Worm (Caenorhabditis elegans) whole organism, L4 larva: ENCODE measurements around the gene dis-3.

Experiments
- D1046.2 ChIP-seq: fragments of 200-800 bp; sonication (Bioruptor generic); IDR thresholded peaks from 2 replicates; pipeline ENCODE4 v1.3.6; 2022; ENCODE audit warnings: missing genetic modification characterization, missing compliant biosample characterization
- F10B5.3 ChIP-seq: sonication (generic microtip); optimal IDR thresholded peaks from 2 replicates; lab custom pipeline; 2016; ENCODE audit warnings: mild to moderate bottlenecking, missing genetic modification characterization, missing compliant biosample characterization
- F26F4.8 ChIP-seq: fragments of 200-800 bp; sonication (Bioruptor generic); conservative IDR thresholded peaks from 2 replicates; pipeline ENCODE4 v1.3.6; 2022; ENCODE audit warnings: missing genetic modification characterization, missing compliant biosample characterization
- F44E2.7 ChIP-seq: fragments of 200-800 bp; sonication (Bioruptor generic); IDR thresholded peaks from 2 replicates; pipeline ENCODE4 v2.1.2; 2022; ENCODE audit warnings: missing genetic modification characterization, missing compliant biosample characterization
- T26A8.4 ChIP-seq: fragments of 200-800 bp; sonication (Bioruptor generic); IDR thresholded peaks from 2 replicates; pipeline ENCODE4 v1.3.6; 2022; ENCODE audit warnings: missing genetic modification characterization, missing compliant biosample characterization
- Y48G9A.11 ChIP-seq: fragments of 200-800 bp; sonication (Bioruptor generic); IDR thresholded peaks from 2 replicates; pipeline ENCODE4 v1.3.6; 2022; ENCODE audit warnings: missing genetic modification reagents, missing genetic modification characterization, missing compliant biosample characterization
- Y75B8A.6 ChIP-seq: fragments of 200-800 bp; sonication (Bioruptor generic); IDR thresholded peaks from 2 replicates; pipeline ENCODE4 v1.3.6; 2022; ENCODE audit warnings: missing genetic modification reagents, missing genetic modification characterization, missing compliant biosample characterization
- cey-2 ChIP-seq: sonication (generic microtip); optimal IDR thresholded peaks from 3 replicates; lab custom pipeline; 2017; ENCODE audit warnings: missing genetic modification characterization, mild to moderate bottlenecking, missing compliant biosample characterization, antibody characterized with exemption, borderline replicate concordance; ENCODE audit not compliant: insufficient read depth
- ctbp-1 ChIP-seq: fragments of 200-800 bp; sonication (Bioruptor generic); IDR thresholded peaks from 2 replicates; pipeline ENCODE4 v1.3.6; 2022; ENCODE audit warnings: missing genetic modification reagents, missing genetic modification characterization, missing compliant biosample characterization
- dmd-8 ChIP-seq: fragments of 200-800 bp; sonication (Bioruptor generic); IDR thresholded peaks from 2 replicates; pipeline ENCODE4 v1.3.6; 2022; ENCODE audit warnings: missing genetic modification characterization, missing compliant biosample characterization
- dmd-9 ChIP-seq: fragments of 200-800 bp; sonication (Bioruptor generic); IDR thresholded peaks from 2 replicates; pipeline ENCODE4 v1.3.6; 2022; ENCODE audit warnings: missing genetic modification reagents, missing genetic modification characterization, missing compliant biosample characterization
- dpl-1 ChIP-seq: fragments of 150-350 bp; optimal IDR thresholded peaks from 2 replicates; lab custom pipeline; 2014; ENCODE audit warnings: missing biosample characterization, missing genetic modification reagents, missing genetic modification characterization
- fkh-10 ChIP-seq: fragments of 150-350 bp; optimal IDR thresholded peaks from 2 replicates; lab custom pipeline; 2014; ENCODE audit warnings: missing biosample characterization, missing genetic modification reagents, missing genetic modification characterization
- gei-8 ChIP-seq: fragments of 200-800 bp; sonication (Bioruptor generic); optimal IDR thresholded peaks from 2 replicates; lab custom pipeline; 2018; ENCODE audit warnings: mild to moderate bottlenecking, missing genetic modification characterization, missing compliant biosample characterization
- hif-1 ChIP-seq, 2 experiments: sonication (generic microtip); optimal IDR thresholded peaks; 2 replicates each; lab custom pipeline; 2016 to 2017; ENCODE audit warnings: missing compliant biosample characterization in 2 of 2, missing genetic modification characterization in 2 of 2, missing genetic modification reagents in 2 of 2, missing genotype in 2 of 2, mild to moderate bottlenecking in 1 of 2
- hlh-11 ChIP-seq: fragments of 200-800 bp; sonication (Bioruptor generic); optimal IDR thresholded peaks from 2 replicates; lab custom pipeline; 2018; ENCODE audit warnings: mild to moderate bottlenecking, missing genetic modification characterization, missing compliant biosample characterization
- hlh-30 ChIP-seq: sonication (generic microtip); optimal IDR thresholded peaks from 2 replicates; lab custom pipeline; 2017; ENCODE audit warnings: antibody characterized with exemption, mild to moderate bottlenecking, missing genetic modification characterization, missing compliant biosample characterization; ENCODE audit not compliant: insufficient read depth
- hmg-1.1 ChIP-seq: fragments of 200-800 bp; sonication (Bioruptor generic); IDR thresholded peaks from 2 replicates; pipeline ENCODE4 v1.3.6; 2022; ENCODE audit warnings: missing genetic modification reagents, missing genetic modification characterization, missing compliant biosample characterization
- lim-7 ChIP-seq: fragments of 200-800 bp; sonication (Bioruptor generic); IDR thresholded peaks from 2 replicates; pipeline ENCODE4 v1.3.6; 2022; ENCODE audit warnings: missing genetic modification characterization, missing compliant biosample characterization
- lin-1 ChIP-seq: fragments of 200-800 bp; sonication (Bioruptor generic); IDR thresholded peaks from 2 replicates; pipeline ENCODE4 v1.3.6; 2022; ENCODE audit warnings: missing genetic modification reagents, missing genetic modification characterization, missing compliant biosample characterization
- lin-13 ChIP-seq: fragments of 150-350 bp; optimal IDR thresholded peaks from 2 replicates; lab custom pipeline; 2014; ENCODE audit warnings: missing biosample characterization, missing genetic modification reagents, missing genetic modification characterization
- lin-38 ChIP-seq: fragments of 200-800 bp; sonication (Bioruptor generic); IDR thresholded peaks from 2 replicates; pipeline ENCODE4 v1.3.6; 2022; ENCODE audit warnings: missing genetic modification reagents, missing genetic modification characterization, missing compliant biosample characterization
- lin-39 ChIP-seq: fragments of 150-350 bp; optimal IDR thresholded peaks from 2 replicates; lab custom pipeline; 2014; ENCODE audit warnings: missing biosample characterization, missing genetic modification reagents, missing genetic modification characterization
- madf-5 ChIP-seq, 2 experiments: fragments of 200-800 bp; sonication (Bioruptor generic); IDR thresholded peaks; 2 replicates each; pipeline ENCODE4 v1.3.6; 2022; ENCODE audit warnings: missing compliant biosample characterization in 2 of 2, missing genetic modification characterization in 2 of 2
- mdt-29 ChIP-seq: fragments of 200-800 bp; sonication (Bioruptor generic); IDR thresholded peaks from 2 replicates; pipeline ENCODE4 v1.3.6; 2022; ENCODE audit warnings: missing genetic modification reagents, missing genetic modification characterization, missing compliant biosample characterization
- mes-2 ChIP-seq: sonication (generic microtip); optimal IDR thresholded peaks from 2 replicates; lab custom pipeline; 2016; ENCODE audit warnings: missing genotype, mild to moderate bottlenecking, missing genetic modification characterization, missing compliant biosample characterization; ENCODE audit not compliant: poor library complexity, severe bottlenecking
- mxl-3 ChIP-seq: fragments of 200-800 bp; sonication (Bioruptor generic); optimal IDR thresholded peaks from 2 replicates; lab custom pipeline; 2018; ENCODE audit warnings: mild to moderate bottlenecking, missing genetic modification characterization, missing compliant biosample characterization
- nhr-102 ChIP-seq: sonication (generic microtip); optimal IDR thresholded peaks from 2 replicates; lab custom pipeline; 2016; ENCODE audit warnings: mild to moderate bottlenecking, missing genetic modification characterization, moderate library complexity, missing compliant biosample characterization
- nhr-48 ChIP-seq: sonication (generic microtip); optimal IDR thresholded peaks from 2 replicates; lab custom pipeline; 2016; ENCODE audit warnings: mild to moderate bottlenecking, missing genetic modification characterization, missing compliant biosample characterization
- pqm-1 ChIP-seq: sonication (generic microtip); optimal IDR thresholded peaks from 2 replicates; lab custom pipeline; 2017; ENCODE audit warnings: missing biosample characterization, missing genetic modification characterization
- rbr-2 ChIP-seq: sonication (generic microtip); optimal IDR thresholded peaks from 2 replicates; lab custom pipeline; 2016; ENCODE audit warnings: missing genotype, missing genetic modification characterization, missing compliant biosample characterization
- saeg-2 ChIP-seq: fragments of 200-800 bp; sonication (Bioruptor generic); IDR thresholded peaks from 2 replicates; pipeline ENCODE4 v1.3.6; 2022; ENCODE audit warnings: missing genetic modification reagents, missing genetic modification characterization, missing compliant biosample characterization
- sdz-12 ChIP-seq: fragments of 200-800 bp; sonication (Bioruptor generic); optimal IDR thresholded peaks from 2 replicates; lab custom pipeline; 2018; ENCODE audit warnings: mild to moderate bottlenecking, missing genetic modification characterization, missing compliant biosample characterization
- snpc-1.2 ChIP-seq: fragments of 200-800 bp; sonication (Bioruptor generic); IDR thresholded peaks from 2 replicates; pipeline ENCODE4 v1.3.6; 2022; ENCODE audit warnings: missing genetic modification reagents, missing genetic modification characterization, missing compliant biosample characterization
- spr-1 ChIP-seq: sonication (generic microtip); optimal IDR thresholded peaks from 2 replicates; lab custom pipeline; 2016; ENCODE audit warnings: mild to moderate bottlenecking, missing genetic modification characterization, missing compliant biosample characterization
- tag-97 ChIP-seq: fragments of 200-800 bp; sonication (Bioruptor generic); IDR thresholded peaks from 2 replicates; pipeline ENCODE4 v1.3.6; 2022; ENCODE audit warnings: missing genetic modification characterization, missing compliant biosample characterization
- unc-130 ChIP-seq: sonication (generic microtip); optimal IDR thresholded peaks from 2 replicates; lab custom pipeline; 2016; ENCODE audit warnings: missing genetic modification reagents, missing genetic modification characterization, missing compliant biosample characterization
- unc-39 ChIP-seq: sonication (generic microtip); optimal IDR thresholded peaks from 2 replicates; lab custom pipeline; 2017; ENCODE audit warnings: missing biosample characterization, missing genetic modification characterization
- unc-62 ChIP-seq, 3 experiments: fragments of 150-350 bp in 1 of 3; sonication (generic microtip); optimal IDR thresholded peaks in 2 of 3; peaks in 1 of 3; 1 replicate in 1 of 3; 2 replicates in 2 of 3; lab custom pipeline; 2014 to 2017; ENCODE audit warnings: missing biosample characterization in 3 of 3, missing genetic modification characterization in 3 of 3, missing genetic modification reagents in 3 of 3, missing genotype in 1 of 3
- zip-11 ChIP-seq: fragments of 200-800 bp; sonication (Bioruptor generic); IDR thresholded peaks from 2 replicates; pipeline ENCODE4 v1.3.6; 2022; ENCODE audit warnings: missing genetic modification characterization, missing compliant biosample characterization

Gene dis-3

ce11 chrIV:10085401-10086187 is 11.4 kb upstream of the dis-3 start, which contains the start of the genes col-2 and ndc-80 (continued):
- TF ChIP-seq nhr-102 (tag; lab: Kevin White, UChicago): no peak
- no peak for TF ChIP-seq F10B5.3
- TF ChIP-seq tag-97 (GFP tag; lab: Robert Waterston, UW): no peak
- TF ChIP-seq Y48G9A.11: no peak
- peak; percentile 27 for TF ChIP-seq mxl-3 (GFP tag; lab: Kevin White, UChicago)
- TF ChIP-seq sdz-12 (GFP tag; lab: Kevin White, UChicago): no peak
- peak; percentile 95 for TF ChIP-seq mes-2
- no peak for TF ChIP-seq spr-1
- TF ChIP-seq zip-11: no peak
- TF ChIP-seq madf-5 (GFP tag; IDR thresholded peaks at IDR 0.05; lab: Robert Waterston, UW): no peak
- TF ChIP-seq gei-8 (GFP tag; lab: Kevin White, UChicago): no peak
- TF ChIP-seq dmd-8: no peak
- peak; percentile 94 for TF ChIP-seq lin-38
- TF ChIP-seq hmg-1.1 (GFP tag; lab: Robert Waterston, UW): no peak; the same call in 1 of the 2 replicates
- no peak for TF ChIP-seq hif-1 (tag; optimal IDR thresholded peaks at IDR 0.05; lab: Kevin White, UChicago)
- TF ChIP-seq pqm-1: no peak
- no peak for TF ChIP-seq dmd-9 (GFP tag; lab: Robert Waterston, UW)
- no peak for TF ChIP-seq Y75B8A.6 (GFP tag; lab: Robert Waterston, UW)
- TF ChIP-seq nhr-48 (tag; lab: Kevin White, UChicago): no peak
- TF ChIP-seq hlh-30 (tag; lab: Kevin White, UChicago): no peak
- TF ChIP-seq snpc-1.2 (GFP tag; lab: Robert Waterston, UW): peak; percentile 55; the same call in 1 of the 2 replicates
- TF ChIP-seq fkh-10: no peak
- TF ChIP-seq F44E2.7: no peak
- TF ChIP-seq unc-39 (tag; lab: Kevin White, UChicago): no peak
- TF ChIP-seq lin-13 (GFP tag; lab: Kevin White, UChicago): peak; percentile 37
- TF ChIP-seq hlh-11 (tag; lab: Kevin White, UChicago): peak; percentile 19
- no peak for TF ChIP-seq unc-62 (GFP tag; optimal IDR thresholded peaks at IDR 0.05 in 1 of 2; lab: Kevin White, UChicago)
- no peak for TF ChIP-seq unc-62 (tag; optimal IDR thresholded peaks at IDR 0.05; lab: Kevin White, UChicago)
- no peak for TF ChIP-seq mdt-29 (GFP tag; lab: Robert Waterston, UW)
- no peak for TF ChIP-seq ctbp-1 (GFP tag; lab: Robert Waterston, UW)
- TF ChIP-seq lim-7 (GFP tag; lab: Robert Waterston, UW): no peak
- no peak for TF ChIP-seq cey-2 (tag; lab: Kevin White, UChicago)
- no peak for TF ChIP-seq F26F4.8
- no peak for TF ChIP-seq T26A8.4 (GFP tag; lab: Robert Waterston, UW)
- TF ChIP-seq dpl-1 (GFP tag; lab: Kevin White, UChicago): peak; percentile 82
- TF ChIP-seq lin-1: no peak
- TF ChIP-seq D1046.2: no peak
- TF ChIP-seq saeg-2 (GFP tag; lab: Robert Waterston, UW): no peak
- TF ChIP-seq unc-130 (GFP tag; lab: Kevin White, UChicago): peak; percentile 82
- TF ChIP-seq rbr-2 (tag; lab: Kevin White, UChicago): peak; percentile 43
- no peak for TF ChIP-seq lin-39 (tag; lab: Kevin White, UChicago)
